Worm (Caenorhabditis elegans) whole organism, L1 larva: Measurements from ENCODE around the gene asna-1.

ENCODE experiments used
- efl-3 ChIP-seq: fragments of 200-800 bp; sonication (Bioruptor generic); optimal IDR thresholded peaks from 2 replicates; lab custom pipeline; 2018; ENCODE audit warnings: mild to moderate bottlenecking, missing genetic modification characterization, missing compliant biosample characterization
- irx-1 ChIP-seq: sonication (generic microtip); optimal IDR thresholded peaks from 2 replicates; lab custom pipeline; 2016; ENCODE audit warnings: missing genetic modification characterization, missing compliant biosample characterization

DNA sequence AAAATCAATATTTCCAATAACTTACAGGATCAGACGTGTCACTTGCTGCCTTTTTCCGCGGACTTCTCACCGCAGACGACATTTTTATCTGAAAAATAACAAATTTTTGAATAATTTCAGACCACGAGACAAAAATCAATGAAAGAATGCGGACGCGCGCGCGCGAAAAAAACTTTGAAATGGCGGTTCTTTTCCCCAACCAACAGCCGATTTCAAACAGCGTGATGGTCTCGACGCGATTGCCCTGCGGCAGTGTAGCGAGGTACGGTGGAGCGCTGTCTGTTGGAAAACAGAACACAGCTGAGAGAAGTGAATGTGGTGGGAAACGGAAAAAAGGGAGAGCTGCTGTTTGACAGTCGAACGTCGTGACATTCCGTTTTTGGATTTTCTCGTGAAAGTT, 9.2 kb downstream of the asna-1 start, which contains the start of gene lin-9:
- peak; percentile 81 for TF ChIP-seq efl-3
- TF ChIP-seq irx-1, result peak; percentile 97
